Worm (Caenorhabditis elegans) whole organism, late embryonic: ENCODE results near the gene mec-12.

ENCODE experiments used
- C08G9.2 ChIP-seq: sonication (generic microtip); optimal IDR thresholded peaks from 2 replicates; lab custom pipeline; 2016; ENCODE audit warnings: mild to moderate bottlenecking, missing genetic modification characterization, moderate library complexity, missing compliant biosample characterization
- C38D4.7 ChIP-seq: fragments of 200-800 bp; sonication (Bioruptor generic); optimal IDR thresholded peaks from 2 replicates; lab custom pipeline; 2018; ENCODE audit warnings: mild to moderate bottlenecking, missing genetic modification characterization, moderate library complexity, missing compliant biosample characterization
- F13H6.1 ChIP-seq: sonication (generic microtip); optimal IDR thresholded peaks from 2 replicates; lab custom pipeline; 2016; ENCODE audit warnings: missing genetic modification characterization, missing compliant biosample characterization
- K02D7.2 ChIP-seq: sonication (generic microtip); optimal IDR thresholded peaks from 2 replicates; lab custom pipeline; 2017; ENCODE audit warnings: mild to moderate bottlenecking, missing genetic modification characterization, missing compliant biosample characterization
- K09A11.1 ChIP-seq: sonication (generic microtip); optimal IDR thresholded peaks from 2 replicates; lab custom pipeline; 2017; ENCODE audit warnings: antibody characterized with exemption, mild to moderate bottlenecking, missing genetic modification characterization, missing compliant biosample characterization; ENCODE audit not compliant: insufficient read depth
- ama-1 ChIP-seq: fragments of 150-350 bp; optimal IDR thresholded peaks from 2 replicates; lab custom pipeline; 2014
- ceh-14 ChIP-seq: sonication (generic microtip); optimal IDR thresholded peaks from 2 replicates; lab custom pipeline; 2016; ENCODE audit warnings: missing genotype, missing genetic modification characterization, missing compliant biosample characterization
- ceh-18 ChIP-seq: sonication (generic microtip); optimal IDR thresholded peaks from 2 replicates; lab custom pipeline; 2016; ENCODE audit warnings: missing genetic modification characterization, missing compliant biosample characterization
- ceh-22 ChIP-seq: sonication (generic microtip); optimal IDR thresholded peaks from 2 replicates; lab custom pipeline; 2017; ENCODE audit warnings: missing biosample characterization, missing genetic modification characterization
- ceh-24 ChIP-seq: sonication (generic microtip); optimal IDR thresholded peaks from 2 replicates; lab custom pipeline; 2016; ENCODE audit warnings: mild to moderate bottlenecking, missing genetic modification characterization, missing compliant biosample characterization
- ceh-30 ChIP-seq: fragments of 150-350 bp; optimal IDR thresholded peaks from 2 replicates; lab custom pipeline; 2014; ENCODE audit warnings: missing biosample characterization, missing genetic modification characterization
- ceh-31 ChIP-seq: sonication (generic microtip); optimal IDR thresholded peaks from 2 replicates; lab custom pipeline; 2016; ENCODE audit warnings: missing genetic modification characterization, missing compliant biosample characterization
- ceh-48 ChIP-seq: sonication (generic microtip); optimal IDR thresholded peaks from 2 replicates; lab custom pipeline; 2016; ENCODE audit warnings: missing genetic modification characterization, inconsistent platforms, missing compliant biosample characterization
- ceh-9 ChIP-seq: sonication (generic microtip); optimal IDR thresholded peaks from 2 replicates; lab custom pipeline; 2016; ENCODE audit warnings: mild to moderate bottlenecking, missing genetic modification characterization, inconsistent platforms, missing compliant biosample characterization
- che-1 ChIP-seq: sonication (generic microtip); optimal IDR thresholded peaks from 2 replicates; lab custom pipeline; 2016; ENCODE audit warnings: mild to moderate bottlenecking, missing genetic modification characterization, missing compliant biosample characterization
- dve-1 ChIP-seq: sonication (generic microtip); optimal IDR thresholded peaks from 2 replicates; lab custom pipeline; 2017; ENCODE audit warnings: antibody characterized with exemption, mild to moderate bottlenecking, missing genetic modification characterization, missing compliant biosample characterization
- eyg-1 ChIP-seq: sonication (generic microtip); optimal IDR thresholded peaks from 2 replicates; lab custom pipeline; 2016; ENCODE audit warnings: missing genotype, missing genetic modification characterization, missing compliant biosample characterization
- fkh-10 ChIP-seq: fragments of 150-350 bp; optimal IDR thresholded peaks from 2 replicates; lab custom pipeline; 2014; ENCODE audit warnings: missing biosample characterization, missing genetic modification reagents, missing genetic modification characterization
- fkh-6 ChIP-seq: sonication (generic microtip); optimal IDR thresholded peaks from 2 replicates; lab custom pipeline; 2016; ENCODE audit warnings: missing genetic modification characterization, missing compliant biosample characterization
- hlh-13 ChIP-seq: fragments of 200-800 bp; sonication (Bioruptor generic); optimal IDR thresholded peaks from 2 replicates; lab custom pipeline; 2018; ENCODE audit warnings: mild to moderate bottlenecking, missing genetic modification characterization, missing compliant biosample characterization
- hlh-15 ChIP-seq: sonication (generic microtip); optimal IDR thresholded peaks from 2 replicates; lab custom pipeline; 2016; ENCODE audit warnings: missing genetic modification characterization, missing compliant biosample characterization
- hlh-30 ChIP-seq: sonication (generic microtip); optimal IDR thresholded peaks from 2 replicates; lab custom pipeline; 2017; ENCODE audit warnings: antibody characterized with exemption, missing genetic modification characterization, missing compliant biosample characterization; ENCODE audit not compliant: insufficient read depth
- lim-6 ChIP-seq: sonication (generic microtip); optimal IDR thresholded peaks from 2 replicates; lab custom pipeline; 2016; ENCODE audit warnings: missing genetic modification characterization, missing compliant biosample characterization
- lin-11 ChIP-seq: fragments of 200-800 bp; sonication (Bioruptor generic); optimal IDR thresholded peaks from 2 replicates; lab custom pipeline; 2018; ENCODE audit warnings: mild to moderate bottlenecking, missing genetic modification characterization, missing compliant biosample characterization
- madf-2 ChIP-seq: sonication (generic microtip); optimal IDR thresholded peaks from 2 replicates; lab custom pipeline; 2017; ENCODE audit warnings: missing genetic modification characterization, missing compliant biosample characterization
- nfya-1 ChIP-seq: sonication (generic microtip); optimal IDR thresholded peaks from 2 replicates; lab custom pipeline; 2017; ENCODE audit warnings: missing genetic modification characterization, mild to moderate bottlenecking, missing compliant biosample characterization, antibody characterized with exemption, moderate library complexity
- nhr-232 ChIP-seq: sonication (generic microtip); optimal IDR thresholded peaks from 2 replicates; lab custom pipeline; 2016; ENCODE audit warnings: missing genetic modification characterization, missing compliant biosample characterization
- npax-4 ChIP-seq: sonication (generic microtip); optimal IDR thresholded peaks from 2 replicates; lab custom pipeline; 2016; ENCODE audit warnings: missing genetic modification characterization, missing compliant biosample characterization
- pat-9 ChIP-seq: fragments of 200-800 bp; sonication (Bioruptor generic); optimal IDR thresholded peaks from 2 replicates; lab custom pipeline; 2018; ENCODE audit warnings: mild to moderate bottlenecking, missing genetic modification characterization, moderate library complexity, missing compliant biosample characterization
- pha-2 ChIP-seq: sonication (generic microtip); optimal IDR thresholded peaks from 2 replicates; lab custom pipeline; 2017; ENCODE audit warnings: mild to moderate bottlenecking, missing genetic modification characterization, missing compliant biosample characterization
- pha-4 ChIP-seq: fragments of 150-350 bp; optimal IDR thresholded peaks from 2 replicates; lab custom pipeline; 2018; ENCODE audit warnings: missing biosample characterization, missing genetic modification reagents, missing genetic modification characterization
- pqm-1 ChIP-seq: sonication (generic microtip); optimal IDR thresholded peaks from 2 replicates; lab custom pipeline; 2016; ENCODE audit warnings: missing genetic modification characterization, missing compliant biosample characterization
- sox-4 ChIP-seq: sonication (generic microtip); optimal IDR thresholded peaks from 2 replicates; lab custom pipeline; 2017; ENCODE audit warnings: mild to moderate bottlenecking, missing genetic modification characterization, inconsistent platforms, missing compliant biosample characterization
- unc-42 ChIP-seq: sonication (generic microtip); optimal IDR thresholded peaks from 2 replicates; lab custom pipeline; 2016; ENCODE audit warnings: missing genotype, missing genetic modification characterization, missing compliant biosample characterization

Gene mec-12

DNA sequence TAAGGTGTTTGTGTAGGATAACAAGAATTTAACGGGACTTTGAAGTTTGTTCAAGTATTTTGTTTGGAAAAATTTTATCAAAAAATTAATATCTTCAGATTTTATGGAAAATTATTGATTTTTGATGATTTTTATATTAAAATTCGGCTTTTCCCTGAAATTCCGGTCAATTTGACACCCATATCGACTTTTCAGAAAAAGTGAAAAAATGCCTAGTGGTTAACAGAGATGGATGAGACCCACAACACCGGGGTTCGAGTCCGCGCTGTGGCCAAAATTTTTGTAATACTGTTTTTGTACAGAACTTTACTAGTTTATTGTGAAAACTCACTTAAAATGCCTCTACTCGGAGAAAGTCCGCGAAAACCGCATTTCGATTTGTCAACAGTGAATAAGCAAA is 29.5 kb downstream of the mec-12 start:
- TF ChIP-seq ceh-31 (tag; lab: Kevin White, UChicago) (no peak), dve-1 (tag; lab: Kevin White, UChicago) (no peak), ceh-48 (tag; lab: Kevin White, UChicago) (no peak), pat-9 (tag; lab: Kevin White, UChicago) (no peak), ceh-9 (tag; lab: Kevin White, UChicago) (no peak), hlh-30 (no peak), eyg-1 (tag; lab: Kevin White, UChicago) (no peak), sox-4 (tag; lab: Kevin White, UChicago) (no peak), pha-2 (tag; lab: Kevin White, UChicago) (no peak), npax-4 (tag; lab: Kevin White, UChicago) (no peak), ceh-18 (no peak), ama-1 (no peak), lim-6 (tag; lab: Kevin White, UChicago) (no peak), C38D4.7 (GFP tag; lab: Kevin White, UChicago) (no peak), madf-2 (no peak), nhr-232 (tag; lab: Kevin White, UChicago) (no peak), C08G9.2 (tag; lab: Kevin White, UChicago) (no peak), pqm-1 (tag; lab: Kevin White, UChicago) (no peak), lin-11 (tag; lab: Kevin White, UChicago) (no peak)

DNA sequence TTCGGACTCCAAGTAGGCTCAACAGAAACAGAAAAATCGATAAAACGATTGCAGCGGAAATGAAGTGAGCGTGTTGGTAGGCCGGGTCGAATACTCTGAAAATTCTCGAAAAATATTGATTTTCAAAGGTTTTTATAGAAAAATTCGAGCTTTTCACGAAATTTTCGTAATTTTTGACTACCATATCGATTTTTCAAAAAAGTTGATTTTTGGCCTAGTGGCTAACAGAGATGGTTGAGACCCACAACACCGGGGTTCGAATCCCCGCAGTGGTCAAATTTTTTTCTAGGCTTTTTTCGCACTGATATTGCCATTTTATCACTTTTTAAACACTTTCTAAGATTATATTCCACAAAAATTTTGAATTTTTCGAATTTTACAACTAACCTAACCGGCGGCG is 30.2 kb downstream of the mec-12 start:
- TF ChIP-seq nfya-1, result no peak
- no peak for TF ChIP-seq pha-2 (tag; lab: Kevin White, UChicago)
- no peak for TF ChIP-seq lin-11 (tag; lab: Kevin White, UChicago)
- no peak for TF ChIP-seq fkh-6 (tag; lab: Kevin White, UChicago)
- no peak for TF ChIP-seq sox-4 (tag; lab: Kevin White, UChicago)
- no peak for TF ChIP-seq fkh-10 (GFP tag; lab: Kevin White, UChicago)

- TF ChIP-seq ceh-22 (tag; lab: Kevin White, UChicago) (no peak), ceh-31 (tag; lab: Kevin White, UChicago) (no peak)
These were observed 31.5 kb downstream of the mec-12 start for ce11 chrIII:3107530-3107929.

ce11 chrIII:3106301-3106700 is 32.7 kb downstream of the mec-12 start:
- TF ChIP-seq npax-4 (tag; lab: Kevin White, UChicago) (no peak), pha-4 (tag; lab: Kevin White, UChicago) (no peak), nhr-232 (tag; lab: Kevin White, UChicago) (no peak), ceh-24 (tag; lab: Kevin White, UChicago) (no peak), unc-42 (no peak)

DNA sequence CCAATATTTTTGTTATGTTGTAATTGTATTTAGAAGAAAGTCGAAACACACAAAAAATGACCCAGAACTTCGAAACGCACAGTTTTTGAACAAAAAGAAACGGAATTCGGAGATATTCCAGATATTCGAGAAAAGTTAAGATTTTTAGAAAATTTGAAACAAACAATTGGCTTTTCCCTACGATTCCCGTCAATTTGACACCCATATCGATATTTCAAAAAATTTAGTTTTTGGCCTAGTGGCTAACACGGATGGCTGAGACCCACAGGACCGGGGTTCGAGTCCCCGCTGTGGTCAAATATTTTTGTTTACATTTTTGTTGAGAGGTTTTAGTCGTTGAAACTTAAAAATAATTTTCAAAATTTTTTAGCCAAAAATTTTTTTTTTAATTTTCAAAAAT is 33.8 kb downstream of the mec-12 start:
- no peak for TF ChIP-seq K09A11.1 (tag; lab: Kevin White, UChicago)
- TF ChIP-seq lin-11 (tag; lab: Kevin White, UChicago), result no peak
- TF ChIP-seq ama-1, result no peak
- TF ChIP-seq ceh-48 (tag; lab: Kevin White, UChicago), result no peak
- TF ChIP-seq ceh-14, result no peak
- no peak for TF ChIP-seq hlh-15
- TF ChIP-seq che-1 (tag; lab: Kevin White, UChicago), result no peak
- no peak for TF ChIP-seq unc-42
- TF ChIP-seq fkh-10 (GFP tag; lab: Kevin White, UChicago), result no peak
- TF ChIP-seq lim-6 (tag; lab: Kevin White, UChicago), result no peak
- TF ChIP-seq npax-4 (tag; lab: Kevin White, UChicago), result no peak
- no peak for TF ChIP-seq fkh-6 (tag; lab: Kevin White, UChicago)
- TF ChIP-seq F13H6.1 (tag; lab: Kevin White, UChicago), result no peak
- TF ChIP-seq, all 69 proteins: peak for 0

DNA sequence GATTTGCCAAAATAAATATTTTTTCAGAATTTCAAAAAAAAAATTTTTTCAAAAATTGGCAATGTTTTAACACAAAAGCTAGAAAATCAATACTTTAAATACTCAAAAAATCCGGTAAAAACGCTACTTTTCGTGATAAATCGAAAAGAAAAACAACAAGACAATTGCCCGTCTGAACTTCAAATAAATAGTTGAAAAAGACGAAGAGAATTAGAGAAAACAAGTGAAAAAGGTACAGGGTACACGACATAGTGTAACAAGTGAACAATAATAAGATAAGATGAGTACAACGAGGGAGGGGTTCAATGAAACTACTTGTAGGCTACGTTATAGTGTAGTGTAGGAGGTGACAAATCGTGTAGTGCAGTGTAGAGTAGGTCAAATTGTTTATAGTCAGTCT is 34.5 kb downstream of the mec-12 start:
- TF ChIP-seq npax-4 (tag; lab: Kevin White, UChicago) (no peak), hlh-13 (no peak), ceh-30 (tag; lab: Kevin White, UChicago) (peak; percentile 97), K02D7.2 (tag; lab: Kevin White, UChicago) (no peak)
